Fruit fly (Drosophila melanogaster) whole organism, embryonic: ENCODE measurements around the gene Trl.
A peak's percentile ranks its signal among the peaks of the same experiment; 100 is the strongest.

Experiments used
- Ada2b ChIP-seq: fragments of 200-800 bp; sonication (Bioruptor generic); IDR thresholded peaks from 2 replicates; pipeline ENCODE4 v1.3.6; 2022; ENCODE audit warnings: missing biosample characterization, missing genetic modification characterization
- Asciz ChIP-seq: fragments of 200-800 bp; sonication (Bioruptor generic); optimal IDR thresholded peaks from 2 replicates; lab custom pipeline; 2017; ENCODE audit warnings: missing biosample characterization, mild to moderate bottlenecking, missing genetic modification characterization, missing genetic modification reagents
- B-H2 ChIP-seq: fragments of 200-800 bp; sonication (Bioruptor generic); optimal IDR thresholded peaks from 2 replicates; lab custom pipeline; 2018; ENCODE audit warnings: missing biosample characterization, mild to moderate bottlenecking, missing genetic modification characterization
- CG10147 ChIP-seq: fragments of 200-800 bp; sonication (Bioruptor generic); optimal IDR thresholded peaks from 2 replicates; lab custom pipeline; 2019; ENCODE audit warnings: missing biosample characterization, mild to moderate bottlenecking, missing genetic modification characterization, moderate library complexity
- CG10209 ChIP-seq: fragments of 200-800 bp; sonication (Bioruptor generic); optimal IDR thresholded peaks from 3 replicates; lab custom pipeline; 2017; ENCODE audit warnings: missing biosample characterization, mild to moderate bottlenecking, missing genetic modification characterization, missing genetic modification reagents
- CG10321 ChIP-seq: fragments of 200-800 bp; sonication (Bioruptor generic); IDR thresholded peaks from 2 replicates; pipeline ENCODE4 v1.3.6; 2022; ENCODE audit warnings: missing biosample characterization, missing genetic modification characterization
- CG10654 ChIP-seq: fragments of 200-800 bp; sonication (Bioruptor generic); optimal IDR thresholded peaks from 2 replicates; lab custom pipeline; 2016; ENCODE audit warnings: missing biosample characterization, missing genetic modification characterization
- CG12744 ChIP-seq: fragments of 200-800 bp; sonication (Bioruptor generic); optimal IDR thresholded peaks from 2 replicates; lab custom pipeline; 2016; ENCODE audit warnings: missing biosample characterization, missing genetic modification characterization
- CG13624 ChIP-seq: fragments of 200-800 bp; sonication (Bioruptor generic); optimal IDR thresholded peaks from 2 replicates; lab custom pipeline; 2016; ENCODE audit warnings: missing biosample characterization, missing genetic modification characterization
- CG1529 ChIP-seq: fragments of 200-800 bp; sonication (Bioruptor generic); optimal IDR thresholded peaks from 3 replicates; lab custom pipeline; 2018; ENCODE audit warnings: missing biosample characterization, missing genetic modification characterization
- CG17385 ChIP-seq: fragments of 200-800 bp; sonication (Bioruptor generic); optimal IDR thresholded peaks from 3 replicates; lab custom pipeline; 2018; ENCODE audit warnings: missing biosample characterization, mild to moderate bottlenecking, missing genetic modification characterization
- CG33213 ChIP-seq: fragments of 200-800 bp; sonication (Bioruptor generic); optimal IDR thresholded peaks from 3 replicates; lab custom pipeline; 2016; ENCODE audit warnings: missing biosample characterization, missing genetic modification characterization
- CG34224 ChIP-seq: fragments of 200-800 bp; sonication (Bioruptor generic); IDR thresholded peaks from 3 replicates; pipeline ENCODE4 v1.3.6; 2022; ENCODE audit warnings: missing biosample characterization, missing genetic modification characterization; ENCODE audit not compliant: partially characterized antibody
- CG4282 ChIP-seq: fragments of 200-800 bp; sonication (Bioruptor generic); optimal IDR thresholded peaks from 2 replicates; lab custom pipeline; 2016; ENCODE audit warnings: missing biosample characterization, missing genetic modification characterization
- CG4730 ChIP-seq: fragments of 200-800 bp; sonication (Bioruptor generic); IDR thresholded peaks from 2 replicates; pipeline ENCODE4 v1.3.6; 2022; ENCODE audit warnings: missing biosample characterization, missing genetic modification characterization
- CG5245 ChIP-seq: fragments of 200-800 bp; sonication (Bioruptor generic); optimal IDR thresholded peaks from 3 replicates; lab custom pipeline; 2016; ENCODE audit warnings: missing biosample characterization, missing genetic modification characterization
- CG6689 ChIP-seq: fragments of 200-800 bp; sonication (Bioruptor generic); IDR thresholded peaks from 2 replicates; pipeline ENCODE4 v1.3.6; 2022; ENCODE audit warnings: missing biosample characterization, missing genetic modification characterization
- CG7745 ChIP-seq: fragments of 200-800 bp; sonication (Bioruptor generic); optimal IDR thresholded peaks from 2 replicates; lab custom pipeline; 2018; ENCODE audit warnings: missing biosample characterization, mild to moderate bottlenecking, missing genetic modification characterization, moderate library complexity
- CG7928 ChIP-seq: fragments of 200-800 bp; sonication (Bioruptor generic); optimal IDR thresholded peaks from 2 replicates; lab custom pipeline; 2017; ENCODE audit warnings: missing biosample characterization, mild to moderate bottlenecking, missing genetic modification characterization
- CG8359 ChIP-seq: fragments of 200-800 bp; sonication (Bioruptor generic); optimal IDR thresholded peaks from 2 replicates; lab custom pipeline; 2017; ENCODE audit warnings: missing biosample characterization, mild to moderate bottlenecking, missing genetic modification characterization, borderline replicate concordance
- CG9437 ChIP-seq: fragments of 200-800 bp; sonication (Bioruptor generic); optimal IDR thresholded peaks from 2 replicates; lab custom pipeline; 2018; ENCODE audit warnings: missing biosample characterization, mild to moderate bottlenecking, missing genetic modification characterization
- Ets65A ChIP-seq: fragments of 200-800 bp; sonication (Bioruptor generic); peaks from one replicate; lab custom pipeline; 2016; ENCODE audit warnings: missing biosample characterization, missing genetic modification characterization
- Fer3 ChIP-seq: fragments of 200-800 bp; sonication (Bioruptor generic); optimal IDR thresholded peaks from 2 replicates; lab custom pipeline; 2018; ENCODE audit warnings: missing biosample characterization, mild to moderate bottlenecking, missing genetic modification characterization, moderate library complexity
- Gsc ChIP-seq: fragments of 200-800 bp; sonication (Bioruptor generic); IDR thresholded peaks from 2 replicates; pipeline ENCODE4 v1.3.6; 2022; ENCODE audit warnings: missing biosample characterization, missing genetic modification characterization
- Kr ChIP-seq: fragments of 200-800 bp; sonication (Bioruptor generic); optimal IDR thresholded peaks from 2 replicates; lab custom pipeline; 2017; ENCODE audit warnings: missing biosample characterization, mild to moderate bottlenecking, missing genetic modification characterization
- Neu2 ChIP-seq: fragments of 200-800 bp; sonication (Bioruptor generic); optimal IDR thresholded peaks from 3 replicates; lab custom pipeline; 2016; ENCODE audit warnings: missing biosample characterization, missing genetic modification characterization, borderline replicate concordance
- NfI ChIP-seq: fragments of 200-800 bp; sonication (Bioruptor generic); optimal IDR thresholded peaks from 3 replicates; lab custom pipeline; 2018; ENCODE audit warnings: missing biosample characterization, mild to moderate bottlenecking, missing genetic modification characterization, moderate library complexity
- Oli ChIP-seq: fragments of 200-800 bp; sonication (Bioruptor generic); optimal IDR thresholded peaks from 2 replicates; lab custom pipeline; 2018; ENCODE audit warnings: missing biosample characterization, mild to moderate bottlenecking, missing genetic modification characterization, moderate library complexity
- Ravus ChIP-seq: fragments of 200-800 bp; sonication (Bioruptor generic); IDR thresholded peaks from 2 replicates; pipeline ENCODE4 v1.3.6; 2022; ENCODE audit warnings: missing biosample characterization, missing genetic modification characterization
- Sox100B ChIP-seq: fragments of 200-800 bp; sonication (Bioruptor generic); optimal IDR thresholded peaks from 3 replicates; lab custom pipeline; 2018; ENCODE audit warnings: missing biosample characterization, mild to moderate bottlenecking, missing genetic modification characterization
- Vsx1 ChIP-seq: fragments of 200-800 bp; sonication (Bioruptor generic); optimal IDR thresholded peaks from 2 replicates; lab custom pipeline; 2017; ENCODE audit warnings: missing biosample characterization, mild to moderate bottlenecking, missing genetic modification characterization, missing genetic modification reagents
- YL-1 ChIP-seq: fragments of 200-800 bp; sonication (Bioruptor generic); optimal IDR thresholded peaks from 3 replicates; lab custom pipeline; 2017; ENCODE audit warnings: missing biosample characterization, mild to moderate bottlenecking, missing genetic modification characterization
- ac ChIP-seq: fragments of 200-800 bp; sonication (Bioruptor generic); optimal IDR thresholded peaks from 3 replicates; lab custom pipeline; 2017; ENCODE audit warnings: missing biosample characterization, mild to moderate bottlenecking, missing genetic modification characterization
- cad ChIP-seq: fragments of >200 bp; optimal IDR thresholded peaks from 2 replicates; lab custom pipeline; 2017; ENCODE audit warnings: missing biosample characterization, missing genetic modification characterization
- crol ChIP-seq: fragments of 200-800 bp; sonication (Bioruptor generic); IDR thresholded peaks from 2 replicates; pipeline ENCODE4 v1.3.6; 2022; ENCODE audit warnings: missing biosample characterization, missing genetic modification characterization
- grn ChIP-seq: fragments of 200-800 bp; sonication (Bioruptor generic); optimal IDR thresholded peaks from 3 replicates; lab custom pipeline; 2017; ENCODE audit warnings: missing biosample characterization, missing genetic modification characterization
- gt ChIP-seq: fragments of 200-800 bp; sonication (Bioruptor generic); IDR thresholded peaks from 2 replicates; pipeline ENCODE4 v1.3.6; 2022; ENCODE audit warnings: missing biosample characterization, missing genetic modification characterization
- klu ChIP-seq: fragments of 200-800 bp; sonication (Bioruptor generic); IDR thresholded peaks from 2 replicates; pipeline ENCODE4 v1.3.6; 2022; ENCODE audit warnings: missing biosample characterization, missing genetic modification characterization
- lab ChIP-seq: fragments of 200-800 bp; sonication (Bioruptor generic); optimal IDR thresholded peaks from 3 replicates; lab custom pipeline; 2017; ENCODE audit warnings: missing biosample characterization, missing genetic modification characterization, mild to moderate bottlenecking, moderate library complexity, missing genetic modification reagents
- lmd ChIP-seq: fragments of 200-800 bp; sonication (Bioruptor generic); IDR thresholded peaks from 2 replicates; pipeline ENCODE4 v1.3.6; 2022; ENCODE audit warnings: missing biosample characterization, missing genetic modification characterization
- otp ChIP-seq: fragments of 200-800 bp; sonication (Bioruptor generic); IDR thresholded peaks from 3 replicates; pipeline ENCODE4, ENCODE4 v1.3.6; 2022; ENCODE audit warnings: missing biosample characterization, missing genetic modification characterization
- pfk ChIP-seq: fragments of 200-800 bp; sonication (Bioruptor generic); optimal IDR thresholded peaks from 2 replicates; lab custom pipeline; 2018; ENCODE audit warnings: missing biosample characterization, mild to moderate bottlenecking, missing genetic modification characterization, moderate library complexity
- ranshi ChIP-seq: fragments of 200-800 bp; sonication (Bioruptor generic); IDR thresholded peaks from 2 replicates; pipeline ENCODE4 v1.3.6; 2022; ENCODE audit warnings: missing biosample characterization, missing genetic modification characterization
- sd ChIP-seq: fragments of 200-800 bp; sonication (Bioruptor generic); optimal IDR thresholded peaks from 3 replicates; lab custom pipeline; 2018; ENCODE audit warnings: missing biosample characterization, mild to moderate bottlenecking, missing genetic modification characterization, moderate library complexity
- sens-2 ChIP-seq: fragments of 200-800 bp; sonication (Bioruptor generic); IDR thresholded peaks from 2 replicates; pipeline ENCODE4 v1.3.6; 2022; ENCODE audit warnings: missing biosample characterization, missing genetic modification characterization
- shn ChIP-seq: fragments of 200-800 bp; sonication (Bioruptor generic); optimal IDR thresholded peaks from 3 replicates; lab custom pipeline; 2016; ENCODE audit warnings: missing biosample characterization, missing genetic modification characterization
- sug ChIP-seq: fragments of 200-800 bp; optimal IDR thresholded peaks from 2 replicates; lab custom pipeline; 2019; ENCODE audit warnings: missing biosample characterization, mild to moderate bottlenecking, missing genetic modification characterization, moderate library complexity
- ttk ChIP-seq: fragments of 200-800 bp; sonication (Bioruptor generic); IDR thresholded peaks from 2 replicates; pipeline ENCODE4 v2.1.2; 2022; ENCODE audit warnings: missing biosample characterization, missing genetic modification characterization
- wdn ChIP-seq: fragments of 200-800 bp; sonication (Bioruptor generic); IDR thresholded peaks from 2 replicates; pipeline ENCODE4 v1.3.6; 2022; ENCODE audit warnings: missing biosample characterization, missing genetic modification characterization

Trl gene

dm6 chr3L:14757464-14758384 is 3.1 kb downstream of the Trl start, which contains the start of gene CG42507 (continued):
- no peak for TF ChIP-seq CG33213
- TF ChIP-seq Gsc (GFP tag; lab: Robert Waterston, UW), result no peak
- no peak for TF ChIP-seq Sox100B (GFP tag; lab: Kevin White, UChicago)
- no peak for TF ChIP-seq Oli
- TF ChIP-seq Ravus (GFP tag; lab: Robert Waterston, UW), result no peak
- peak; percentile 72 for TF ChIP-seq Asciz (GFP tag; lab: Kevin White, UChicago)
- peak; percentile 85; the same call in 1 of the 2 replicates for TF ChIP-seq wdn (GFP tag; lab: Robert Waterston, UW)
- TF ChIP-seq CG17385 (GFP tag; lab: Kevin White, UChicago), result peak; percentile 47
- TF ChIP-seq B-H2, result peak; percentile 83
- TF ChIP-seq otp (GFP tag; lab: Robert Waterston, UW), result peak; percentile 52; the same call in 1 of the 3 replicates
- peak; percentile 65 for TF ChIP-seq pfk
- TF ChIP-seq gt (GFP tag; lab: Robert Waterston, UW), result no peak
- peak; percentile 56 for TF ChIP-seq grn (GFP tag; lab: Kevin White, UChicago)
- TF ChIP-seq Ada2b (GFP tag; lab: Robert Waterston, UW), result 0 out of 2 replicates have a peak, but pooled peaks have one; percentile 18
- peak; percentile 58 for TF ChIP-seq Neu2 (GFP tag; lab: Kevin White, UChicago)
- peak; percentile 35; the same call in 1 of the 2 replicates for TF ChIP-seq ttk
- peak; percentile 24 for TF ChIP-seq CG10147
- no peak for TF ChIP-seq sens-2 (GFP tag; lab: Robert Waterston, UW)
- no peak for TF ChIP-seq CG9437 (GFP tag; lab: Kevin White, UChicago)
- no peak; the same call in 1 of the 2 replicates for TF ChIP-seq lmd (GFP tag; lab: Robert Waterston, UW)
- peak; percentile 48 for TF ChIP-seq NfI (GFP tag; lab: Kevin White, UChicago)
- no peak for TF ChIP-seq Vsx1 (GFP tag; lab: Kevin White, UChicago)
- no peak for TF ChIP-seq Ets65A (GFP tag; lab: Kevin White, UChicago)
- TF ChIP-seq sug (tag; lab: Kevin White, UChicago), result peak; percentile 84
- no peak for TF ChIP-seq CG7928
- TF ChIP-seq CG10654 (GFP tag; lab: Kevin White, UChicago), result no peak
- peak; percentile 25 for TF ChIP-seq CG1529 (GFP tag; lab: Kevin White, UChicago)
- peak; percentile 85 for TF ChIP-seq crol
- TF ChIP-seq YL-1 (GFP tag; lab: Kevin White, UChicago), result peak; percentile 35
- TF ChIP-seq lab (GFP tag; lab: Kevin White, UChicago), result peak; percentile 71
- TF ChIP-seq CG10209 (GFP tag; lab: Kevin White, UChicago), result peak; percentile 47
- peak; percentile 32 for TF ChIP-seq CG7745 (tag; lab: Kevin White, UChicago)
- no peak for TF ChIP-seq CG5245 (GFP tag; lab: Kevin White, UChicago)
- no peak for TF ChIP-seq CG4730
- no peak for TF ChIP-seq cad (GFP tag; lab: Kevin White, UChicago)
- peak; percentile 19; the same call in 1 of the 2 replicates for TF ChIP-seq ranshi (GFP tag; lab: Robert Waterston, UW)
- peak; percentile 34 for TF ChIP-seq CG12744 (GFP tag; lab: Kevin White, UChicago)
- TF ChIP-seq Kr, result peak; percentile 77
- TF ChIP-seq CG4282, result no peak
- TF ChIP-seq sd, result peak; percentile 68
- TF ChIP-seq Fer3 (tag; lab: Kevin White, UChicago), result peak; percentile 38
- no peak for TF ChIP-seq shn (GFP tag; lab: Kevin White, UChicago)
- TF ChIP-seq ac (GFP tag; lab: Kevin White, UChicago), result peak; percentile 66
- no peak for TF ChIP-seq CG10321
- peak; percentile 59 for TF ChIP-seq CG6689 (GFP tag; lab: Robert Waterston, UW)
- TF ChIP-seq CG13624, result no peak
- TF ChIP-seq klu (GFP tag; lab: Robert Waterston, UW), result no peak
- peak; percentile 20 for TF ChIP-seq CG8359
- peak; percentile 74 for TF ChIP-seq CG34224 (GFP tag; lab: Robert Waterston, UW)
